Fruit fly (Drosophila melanogaster) whole organism, adult: Measurements from ENCODE around the gene Ldsdh1.

Experiments
- CG11617 ChIP-seq: fragments of 200-800 bp; sonication (Bioruptor generic); optimal IDR thresholded peaks from 2 replicates; lab custom pipeline; 2017; ENCODE audit warnings: mild to moderate bottlenecking, missing biosample characterization, missing genetic modification reagents, missing genetic modification characterization
- CG12768 ChIP-seq: fragments of 200-800 bp; sonication (Bioruptor generic); optimal IDR thresholded peaks from 2 replicates; lab custom pipeline; 2017; ENCODE audit warnings: missing biosample characterization, missing genetic modification characterization, mild to moderate bottlenecking, moderate library complexity, missing genetic modification reagents
- CG14711 ChIP-seq: fragments of 200-800 bp; sonication (Bioruptor generic); optimal IDR thresholded peaks from 2 replicates; lab custom pipeline; 2018; ENCODE audit warnings: missing biosample characterization, mild to moderate bottlenecking, missing genetic modification characterization, moderate library complexity
- CG1620 ChIP-seq: fragments of 200-800 bp; sonication (Bioruptor generic); optimal IDR thresholded peaks from 2 replicates; lab custom pipeline; 2016; ENCODE audit warnings: missing biosample characterization, missing genetic modification characterization
- CG33017 ChIP-seq: fragments of 200-800 bp; sonication (Bioruptor generic); optimal IDR thresholded peaks from 2 replicates; lab custom pipeline; 2018; ENCODE audit warnings: missing biosample characterization, mild to moderate bottlenecking, missing genetic modification characterization, moderate library complexity
- CG5204 ChIP-seq: fragments of 200-800 bp; sonication (Bioruptor generic); optimal IDR thresholded peaks from 2 replicates; lab custom pipeline; 2016; ENCODE audit warnings: missing biosample characterization, missing genetic modification characterization
- CG7045 ChIP-seq: fragments of 200-800 bp; sonication (Bioruptor generic); optimal IDR thresholded peaks from 2 replicates; lab custom pipeline; 2017; ENCODE audit warnings: missing biosample characterization, mild to moderate bottlenecking, missing genetic modification characterization
- CG7101 ChIP-seq: fragments of 200-800 bp; sonication (Bioruptor generic); optimal IDR thresholded peaks from 2 replicates; lab custom pipeline; 2018; ENCODE audit warnings: missing biosample characterization, mild to moderate bottlenecking, missing genetic modification characterization, moderate library complexity
- Clk ChIP-seq: fragments of 200-800 bp; sonication (Bioruptor generic); optimal IDR thresholded peaks from 2 replicates; lab custom pipeline; 2017; ENCODE audit warnings: missing biosample characterization, missing genetic modification characterization
- Crg-1 ChIP-seq: fragments of 200-800 bp; sonication (Bioruptor generic); optimal IDR thresholded peaks from 2 replicates; lab custom pipeline; 2016; ENCODE audit warnings: missing biosample characterization, missing genetic modification characterization
- Hr96 ChIP-seq: fragments of 200-800 bp; sonication (Bioruptor generic); optimal IDR thresholded peaks from 2 replicates; lab custom pipeline; 2016; ENCODE audit warnings: missing biosample characterization, missing genetic modification characterization
- Mnt ChIP-seq: fragments of 200-800 bp; sonication (Bioruptor generic); optimal IDR thresholded peaks from 2 replicates; lab custom pipeline; 2016; ENCODE audit warnings: missing biosample characterization, mild to moderate bottlenecking, missing genetic modification characterization
- bab1 ChIP-seq: fragments of 200-800 bp; sonication (Bioruptor generic); optimal IDR thresholded peaks from 3 replicates; lab custom pipeline; 2019; ENCODE audit warnings: missing biosample characterization, mild to moderate bottlenecking, missing genetic modification characterization, moderate library complexity
- cic ChIP-seq: fragments of 200-800 bp; sonication (Bioruptor generic); optimal IDR thresholded peaks from 2 replicates; lab custom pipeline; 2017; ENCODE audit warnings: missing biosample characterization, mild to moderate bottlenecking, missing genetic modification characterization, moderate library complexity
- cnc ChIP-seq, 2 experiments: fragments of >200 bp; optimal IDR thresholded peaks; 2 replicates each; lab custom pipeline; 2017
- kay ChIP-seq: fragments of 200-800 bp; sonication (Bioruptor generic); peaks from one replicate; lab custom pipeline; 2016; ENCODE audit warnings: missing biosample characterization, missing genetic modification characterization, borderline replicate concordance
- ovo ChIP-seq: fragments of 200-800 bp; sonication (Bioruptor generic); optimal IDR thresholded peaks from 2 replicates; lab custom pipeline; 2016; ENCODE audit warnings: missing biosample characterization, missing genetic modification characterization
- pad ChIP-seq: fragments of 200-800 bp; sonication (Bioruptor generic); optimal IDR thresholded peaks from 3 replicates; lab custom pipeline; 2017; ENCODE audit warnings: missing biosample characterization, missing genetic modification characterization, mild to moderate bottlenecking, moderate library complexity, missing genetic modification reagents
- tj ChIP-seq: fragments of 200-800 bp; sonication (Bioruptor generic); optimal IDR thresholded peaks from 3 replicates; lab custom pipeline; 2017; ENCODE audit warnings: missing biosample characterization, mild to moderate bottlenecking, missing genetic modification characterization, moderate library complexity
- toe ChIP-seq: fragments of 200-800 bp; sonication (Bioruptor generic); optimal IDR thresholded peaks from 2 replicates; lab custom pipeline; 2016; ENCODE audit warnings: missing biosample characterization, missing genetic modification characterization

Gene Ldsdh1

dm6 chrX:8061392-8062179 is 19.8 kb downstream of the Ldsdh1 start, which contains the start of gene mys:
Gene mys (plus strand): TSS chrX:8061645.
- TF ChIP-seq CG7045 (GFP tag; lab: Kevin White, UChicago) (no peak), pad (GFP tag; lab: Kevin White, UChicago) (peak; percentile 7), Mnt (peak; percentile 24), Hr96 (peak; percentile 85), toe (GFP tag; lab: Kevin White, UChicago) (peak; percentile 47), bab1 (GFP tag; lab: Kevin White, UChicago) (peak; percentile 73), CG14711 (peak; percentile 57), kay (GFP tag; lab: Kevin White, UChicago) (no peak), Clk (GFP tag; lab: Kevin White, UChicago) (peak; percentile 58), CG5204 (GFP tag; lab: Kevin White, UChicago) (no peak), cic (GFP tag; lab: Kevin White, UChicago) (no peak), CG12768 (GFP tag; lab: Kevin White, UChicago) (no peak), ovo (GFP tag; lab: Kevin White, UChicago) (peak; percentile 61), CG11617 (GFP tag; lab: Kevin White, UChicago) (no peak), tj (GFP tag; lab: Kevin White, UChicago) (peak; percentile 92), Crg-1 (GFP tag; lab: Kevin White, UChicago) (peak; percentile 60), cnc (optimal IDR thresholded peaks at IDR 0.05; lab: Kevin White, UChicago) (no peak), CG1620 (GFP tag; lab: Kevin White, UChicago) (peak; percentile 96), CG33017 (peak; percentile 12), CG7101 (tag; lab: Kevin White, UChicago) (peak; percentile 80)

dm6 chrX:8060921-8061270 is 20.5 kb downstream of the Ldsdh1 start:
- TF ChIP-seq kay (GFP tag; lab: Kevin White, UChicago) (peak; percentile 56), CG7101 (tag; lab: Kevin White, UChicago) (no peak), CG11617 (GFP tag; lab: Kevin White, UChicago) (no peak), CG14711 (no peak), toe (GFP tag; lab: Kevin White, UChicago) (no peak), CG7045 (GFP tag; lab: Kevin White, UChicago) (no peak), pad (GFP tag; lab: Kevin White, UChicago) (peak; percentile 78), cic (GFP tag; lab: Kevin White, UChicago) (peak; percentile 69), CG5204 (GFP tag; lab: Kevin White, UChicago) (no peak), tj (GFP tag; lab: Kevin White, UChicago) (peak; percentile 24), Hr96 (no peak), ovo (GFP tag; lab: Kevin White, UChicago) (no peak), bab1 (GFP tag; lab: Kevin White, UChicago) (no peak), cnc (optimal IDR thresholded peaks at IDR 0.05; lab: Kevin White, UChicago) (no peak), Crg-1 (GFP tag; lab: Kevin White, UChicago) (no peak), Mnt (peak; percentile 97), CG12768 (GFP tag; lab: Kevin White, UChicago) (no peak), CG33017 (no peak), CG1620 (GFP tag; lab: Kevin White, UChicago) (no peak), Clk (GFP tag; lab: Kevin White, UChicago) (no peak)

dm6 chrX:8060148-8060920 is 21.1 kb downstream of the Ldsdh1 start:
- TF ChIP-seq CG7101 (tag; lab: Kevin White, UChicago): no peak
- TF ChIP-seq tj (GFP tag; lab: Kevin White, UChicago): peak; percentile 35
- no peak for TF ChIP-seq cic (GFP tag; lab: Kevin White, UChicago)
- TF ChIP-seq pad (GFP tag; lab: Kevin White, UChicago): no peak
- no peak for TF ChIP-seq CG5204 (GFP tag; lab: Kevin White, UChicago)
- no peak for TF ChIP-seq bab1 (GFP tag; lab: Kevin White, UChicago)
- no peak for TF ChIP-seq Crg-1 (GFP tag; lab: Kevin White, UChicago)
- no peak for TF ChIP-seq CG12768 (GFP tag; lab: Kevin White, UChicago)
- TF ChIP-seq cnc (optimal IDR thresholded peaks at IDR 0.05; lab: Kevin White, UChicago): no peak
- TF ChIP-seq kay (GFP tag; lab: Kevin White, UChicago): peak; percentile 87
- no peak for TF ChIP-seq CG14711
- no peak for TF ChIP-seq CG11617 (GFP tag; lab: Kevin White, UChicago)
- TF ChIP-seq CG1620 (GFP tag; lab: Kevin White, UChicago): no peak
- TF ChIP-seq Mnt: no peak
- no peak for TF ChIP-seq toe (GFP tag; lab: Kevin White, UChicago)
- TF ChIP-seq ovo (GFP tag; lab: Kevin White, UChicago): peak; percentile 36
- no peak for TF ChIP-seq Clk (GFP tag; lab: Kevin White, UChicago)
- no peak for TF ChIP-seq CG7045 (GFP tag; lab: Kevin White, UChicago)
- no peak for TF ChIP-seq CG33017
- no peak for TF ChIP-seq Hr96

- TF ChIP-seq Mnt (peak; percentile 78), CG5204 (GFP tag; lab: Kevin White, UChicago) (no peak), cnc (optimal IDR thresholded peaks at IDR 0.05; lab: Kevin White, UChicago) (no peak), Crg-1 (GFP tag; lab: Kevin White, UChicago) (no peak), CG7045 (GFP tag; lab: Kevin White, UChicago) (no peak), CG14711 (no peak), bab1 (GFP tag; lab: Kevin White, UChicago) (no peak)
Observed at dm6 chrX:8059629-8060028, 21.8 kb downstream of the Ldsdh1 start.
